Worm (Caenorhabditis elegans): Measurements from ENCODE around the gene sta-2.

sta-2 gene

ce11 chrV:9740858-9741257 lies at the start of gene sta-2:
Gene sta-2 (plus strand): TSS chrV:9741206.
- TF ChIP-seq isw-1 (GFP tag; IDR thresholded peaks at IDR 0.05) = no peak
- no peak for TF ChIP-seq lir-3 (tag; optimal IDR thresholded peaks at IDR 0.05; ENCODE audit: poor library complexity)
- TF ChIP-seq ama-1 (optimal IDR thresholded peaks at IDR 0.05) = no peak
- no peak for TF ChIP-seq ces-1 (GFP tag; optimal IDR thresholded peaks at IDR 0.05)
- peak; percentile 47 for TF ChIP-seq tbx-2 (tag; optimal IDR thresholded peaks at IDR 0.05)
- no peak for TF ChIP-seq mab-9 (GFP tag; IDR thresholded peaks at IDR 0.05)
- peak; percentile 81 for TF ChIP-seq grh-1 (GFP tag; IDR thresholded peaks at IDR 0.05)
- TF ChIP-seq alr-1 (tag; optimal IDR thresholded peaks at IDR 0.05; ENCODE audit: borderline replicate concordance) = no peak
- no peak for TF ChIP-seq nhr-77 (tag; optimal IDR thresholded peaks at IDR 0.05)
- TF ChIP-seq elt-2 (tag; optimal IDR thresholded peaks at IDR 0.05) = no peak
- no peak for TF ChIP-seq mep-1 (tag; optimal IDR thresholded peaks at IDR 0.05)
- no peak for TF ChIP-seq zag-1 (tag; optimal IDR thresholded peaks at IDR 0.05)
- TF ChIP-seq unc-62 (GFP tag; optimal IDR thresholded peaks at IDR 0.05) = no peak
- TF ChIP-seq unc-98 (GFP tag; IDR thresholded peaks at IDR 0.05) = no peak
- TF ChIP-seq nhr-20 (tag; optimal IDR thresholded peaks at IDR 0.05) = peak; percentile 70
- peak; percentile 86 for TF ChIP-seq blmp-1 (tag; optimal IDR thresholded peaks at IDR 0.05)
- TF ChIP-seq lin-14 (GFP tag; optimal IDR thresholded peaks at IDR 0.05) = peak; percentile 69
- no peak for TF ChIP-seq snpc-4 (tag; optimal IDR thresholded peaks at IDR 0.05)
- no peak for TF ChIP-seq sptf-1 (tag; optimal IDR thresholded peaks at IDR 0.05)
- no peak for TF ChIP-seq nhr-19 (GFP tag; conservative IDR thresholded peaks at IDR 0.05)
- TF ChIP-seq swsn-7 (tag; optimal IDR thresholded peaks at IDR 0.05) = no peak
- TF ChIP-seq xbp-1 (tag; optimal IDR thresholded peaks at IDR 0.05) = no peak
- TF ChIP-seq C34B4.2 (tag; optimal IDR thresholded peaks at IDR 0.05) = no peak
- no peak for TF ChIP-seq nhr-11 (tag; optimal IDR thresholded peaks at IDR 0.05)
- TF ChIP-seq snu-23 (GFP tag; optimal IDR thresholded peaks at IDR 0.05) = peak; percentile 66
- TF ChIP-seq Y116A8C.19 (tag; optimal IDR thresholded peaks at IDR 0.05; ENCODE audit: borderline replicate concordance) = no peak
- no peak for TF ChIP-seq lin-39 (tag; optimal IDR thresholded peaks at IDR 0.05)
- no peak for TF ChIP-seq pax-3 (tag; optimal IDR thresholded peaks at IDR 0.05)
- no peak for TF ChIP-seq ceh-8 (GFP tag; optimal IDR thresholded peaks at IDR 0.05)
- peak; percentile 93 for TF ChIP-seq nhr-85 (tag)
- TF ChIP-seq jun-1 (tag; optimal IDR thresholded peaks at IDR 0.05) = no peak
- TF ChIP-seq fos-1 (tag; optimal IDR thresholded peaks at IDR 0.05) = no peak
- TF ChIP-seq ceh-88 (GFP tag; IDR thresholded peaks at IDR 0.05) = no peak
- TF ChIP-seq tlp-1 (tag; optimal IDR thresholded peaks at IDR 0.05) = no peak
- TF ChIP-seq nhr-71 (tag; optimal IDR thresholded peaks at IDR 0.05) = peak; percentile 67
- TF ChIP-seq lin-35 (GFP tag; optimal IDR thresholded peaks at IDR 0.05) = peak in 1 of 2 experiments; percentile 57
- peak; percentile 20 for TF ChIP-seq C16A3.4 (tag; optimal IDR thresholded peaks at IDR 0.05)
- TF ChIP-seq rnt-1 (tag; optimal IDR thresholded peaks at IDR 0.05) = no peak
- no peak for TF ChIP-seq lin-13 (GFP tag; optimal IDR thresholded peaks at IDR 0.05)
- TF ChIP-seq irx-1 (tag; optimal IDR thresholded peaks at IDR 0.05) = no peak
- TF ChIP-seq hpl-2 (GFP tag; optimal IDR thresholded peaks at IDR 0.05) = no peak
- TF ChIP-seq dsc-1 (tag; optimal IDR thresholded peaks at IDR 0.05) = no peak
- peak; percentile 26 for TF ChIP-seq nhr-90 (tag; optimal IDR thresholded peaks at IDR 0.05; ENCODE audit: poor library complexity)
- no peak for TF ChIP-seq nhr-76 (tag; optimal IDR thresholded peaks at IDR 0.05)
- TF ChIP-seq nhr-47 (tag; optimal IDR thresholded peaks at IDR 0.05) = no peak
- TF ChIP-seq nhr-237 (tag; optimal IDR thresholded peaks at IDR 0.05) = no peak
- TF ChIP-seq aly-2 (tag; optimal IDR thresholded peaks at IDR 0.05) = no peak
- TF ChIP-seq lsy-2 (tag; optimal IDR thresholded peaks at IDR 0.05) = peak in 1 of 2 experiments; percentile 48
- no peak for TF ChIP-seq mef-2 (tag; optimal IDR thresholded peaks at IDR 0.05)
- TF ChIP-seq nhr-28 (tag; optimal IDR thresholded peaks at IDR 0.05) = no peak
- no peak for TF ChIP-seq ets-5 (GFP tag; IDR thresholded peaks at IDR 0.05)
- no peak for TF ChIP-seq pqm-1 (tag; optimal IDR thresholded peaks at IDR 0.05)
- no peak for TF ChIP-seq skn-1 (tag; optimal IDR thresholded peaks at IDR 0.05)
- TF ChIP-seq aha-1 (tag; optimal IDR thresholded peaks at IDR 0.05) = no peak
- TF ChIP-seq unc-130 (tag; optimal IDR thresholded peaks at IDR 0.05) = peak; percentile 35

All from whole organism, L1 larva.